Fruit fly (Drosophila melanogaster): Measurements from ENCODE around the gene SKIP.

DNA sequence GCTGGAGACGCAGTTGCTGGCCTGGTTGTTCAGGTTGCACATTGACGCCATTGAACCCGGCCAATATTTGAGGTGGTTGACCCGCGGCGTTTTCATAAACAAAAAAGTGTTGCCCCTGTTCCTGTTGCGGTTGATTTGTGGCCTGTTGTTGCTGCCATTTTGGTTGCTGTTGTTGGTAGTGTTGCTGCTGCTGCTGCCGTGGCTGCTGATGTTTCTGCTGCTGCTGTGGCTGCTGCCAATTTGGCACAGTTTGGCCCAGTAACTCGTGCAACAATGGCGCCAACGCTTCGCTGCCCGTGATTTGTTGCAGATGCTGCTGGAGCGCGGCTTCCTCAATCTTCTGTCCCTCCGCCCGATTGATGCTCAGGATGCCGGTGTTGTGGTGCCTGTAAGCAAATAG lies 208.0 kb downstream of the SKIP start:
- no peak for TF ChIP-seq CG32264 (GFP tag; optimal IDR thresholded peaks at IDR 0.05)
- TF ChIP-seq Hr78 (GFP tag; optimal IDR thresholded peaks at IDR 0.05), result no peak
- TF ChIP-seq psq (GFP tag; optimal IDR thresholded peaks at IDR 0.05), result no peak
- TF ChIP-seq Myc (optimal IDR thresholded peaks at IDR 0.05), result no peak
- TF ChIP-seq brk (GFP tag; optimal IDR thresholded peaks at IDR 0.05), result no peak
- no peak for TF ChIP-seq usp (GFP tag; optimal IDR thresholded peaks at IDR 0.05)
- peak; percentile 74 for TF ChIP-seq Dfd (GFP tag; optimal IDR thresholded peaks at IDR 0.05)
- TF ChIP-seq Abd-B (GFP tag; optimal IDR thresholded peaks at IDR 0.05), result no peak
- TF ChIP-seq rgr (GFP tag; optimal IDR thresholded peaks at IDR 0.05), result no peak
- no peak for TF ChIP-seq lola (GFP tag; optimal IDR thresholded peaks at IDR 0.05)
